Worm (Caenorhabditis elegans) whole organism, young adult: ENCODE data around the gene F58F12.1.

Experiments
- ZK185.1 ChIP-seq: sonication (generic microtip); optimal IDR thresholded peaks from 2 replicates; lab custom pipeline; 2016; ENCODE audit warnings: mild to moderate bottlenecking, missing genetic modification characterization, missing compliant biosample characterization; ENCODE audit not compliant: poor library complexity, severe bottlenecking
- ama-1 ChIP-seq, 3 experiments: fragments of 150-350 bp in 1 of 3; sonication (generic microtip) in 2 of 3; optimal IDR thresholded peaks; 2 replicates each; lab custom pipeline; 2014 to 2018; ENCODE audit warnings: missing biosample characterization in 2 of 3, missing genetic modification characterization in 2 of 3, missing genetic modification reagents in 2 of 3
- snpc-4 ChIP-seq, 5 experiments: fragments of 150-350 bp in 1 of 5; sonication (generic microtip) in 4 of 5; optimal IDR thresholded peaks; 2 replicates each; lab custom pipeline; 2014 to 2018; ENCODE audit warnings: missing genetic modification characterization in 5 of 5, missing biosample characterization in 3 of 5, antibody characterized with exemption in 2 of 5, mild to moderate bottlenecking in 2 of 5, missing compliant biosample characterization in 2 of 5, missing genotype in 2 of 5, moderate library complexity in 2 of 5, missing genetic modification reagents in 1 of 5

DNA sequence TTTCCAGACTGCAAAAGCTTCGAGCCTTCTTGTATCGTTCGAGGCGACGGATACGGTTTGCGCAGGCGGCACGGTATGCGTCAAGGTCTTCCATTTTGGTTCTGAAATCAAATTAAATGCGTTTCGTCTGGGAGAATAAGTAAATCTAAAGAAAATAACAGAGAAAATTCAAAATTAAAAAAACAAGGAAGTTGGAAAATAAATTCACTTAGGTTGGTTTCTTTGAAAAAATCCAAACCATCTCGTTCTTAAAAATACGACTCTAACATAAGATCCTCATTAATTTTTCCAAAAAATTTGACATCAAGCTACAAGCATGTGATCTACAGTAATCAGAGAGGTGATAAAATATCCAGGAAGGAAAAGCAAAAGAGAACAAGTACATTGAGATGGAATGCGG is 26.7 kb downstream of the F58F12.1 start, which contains the start of gene T25D10.4:
- TF ChIP-seq snpc-4 (GFP tag; optimal IDR thresholded peaks at IDR 0.05; lab: Kevin White, UChicago) (no peak), snpc-4 (tag; optimal IDR thresholded peaks at IDR 0.05; lab: Kevin White, UChicago) (no peak), ZK185.1 (tag; lab: Kevin White, UChicago) (no peak), ama-1 (optimal IDR thresholded peaks at IDR 0.05; lab: Kevin White, UChicago) (no peak), ama-1 (GFP tag; optimal IDR thresholded peaks at IDR 0.05; lab: Kevin White, UChicago) (no peak)
